Fruit fly (Drosophila melanogaster) Kc167 (cell line): ENCODE measurements around the gene CG31029.

ENCODE experiments used
- Myc ChIP-seq: fragments of >200 bp; optimal IDR thresholded peaks from 2 replicates; lab custom pipeline; 2017; ENCODE audit warnings: missing external identifiers
- Sin3A ChIP-seq: fragments of >200 bp; optimal IDR thresholded peaks from 2 replicates; lab custom pipeline; 2018; ENCODE audit warnings: missing external identifiers
- h ChIP-seq: fragments of >200 bp; optimal IDR thresholded peaks from 3 replicates; lab custom pipeline; 2018; ENCODE audit warnings: missing external identifiers
- insv ChIP-seq: fragments of >200 bp; optimal IDR thresholded peaks from 3 replicates; lab custom pipeline; 2018; ENCODE audit warnings: missing external identifiers
- psq ChIP-seq: fragments of >200 bp; optimal IDR thresholded peaks from 2 replicates; lab custom pipeline; 2017; ENCODE audit warnings: missing external identifiers
- ttk ChIP-seq: sonication (Bioruptor generic); optimal IDR thresholded peaks from 2 replicates; lab custom pipeline; 2017; ENCODE audit warnings: missing external identifiers

DNA sequence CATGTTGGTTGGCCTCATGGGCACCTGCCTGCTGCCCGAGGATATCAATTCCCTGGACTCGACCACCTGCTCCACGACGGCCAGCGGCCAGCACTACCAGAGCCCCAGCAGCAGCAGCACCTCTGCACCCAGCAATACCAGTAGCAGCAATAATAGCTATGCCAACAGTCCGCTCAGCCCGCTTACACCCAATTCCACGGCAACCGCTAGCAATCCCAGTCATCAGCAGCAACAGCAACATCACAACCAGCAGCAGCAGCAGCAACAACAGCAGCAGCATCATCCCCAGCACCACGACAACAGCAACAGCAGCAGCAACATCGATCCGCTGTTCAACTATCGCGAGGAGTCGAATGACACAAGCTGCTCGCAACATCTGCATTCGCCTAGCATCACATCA is 22.8 kb downstream of the CG31029 start:
- TF ChIP-seq Myc (lab: Kevin White, UChicago) (no peak), Sin3A (no peak), ttk (lab: Kevin White, UChicago) (no peak), h (lab: Kevin White, UChicago) (no peak), insv (lab: Kevin White, UChicago) (no peak), psq (lab: Kevin White, UChicago) (no peak)
